Worm (Caenorhabditis elegans): ENCODE results near the gene fbxb-50.
"Not testable (repeated sequence)": the region's sequence is repeated elsewhere in the genome, so short reads cannot be mapped to it uniquely, and the experiment has no call there.

The fbxb-50 gene

ce11 chrII:1540628-1541027, 15.6 kb upstream of the fbxb-50 start, which contains the start of gene poml-4:
poml-4 (plus strand) TSS chrII:1540928.
- not testable (repeated sequence) for TF ChIP-seq fos-1, egl-27, nhr-12 (tag; optimal IDR thresholded peaks at IDR 0.05)

ce11 chrII:1543182-1543581, 13.1 kb upstream of the fbxb-50 start, which contains the start of gene K05F6.4:
K05F6.4 (plus strand) TSS chrII:1543482.
- not testable (repeated sequence) for TF ChIP-seq pha-4, eor-1, nhr-67 (tag; optimal IDR thresholded peaks at IDR 0.05)

DNA sequence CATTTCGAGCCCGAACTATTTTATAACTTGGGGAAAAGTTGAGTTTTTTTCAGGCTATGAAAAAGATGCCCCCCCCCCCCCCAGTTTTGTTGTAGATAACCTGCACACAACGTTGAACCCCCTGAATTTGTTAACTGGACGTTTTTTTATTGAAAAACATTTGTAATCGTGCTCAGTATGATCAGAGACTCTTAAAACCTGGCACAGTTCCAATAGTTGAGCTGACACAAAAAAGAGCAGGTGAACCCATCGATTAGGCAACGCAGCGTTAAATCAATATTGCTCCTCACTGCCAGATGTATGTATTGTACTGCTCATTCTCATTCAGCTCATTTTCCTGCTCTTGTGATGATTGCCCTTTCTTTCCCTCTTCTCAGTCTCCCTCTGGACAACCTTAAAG, 10.6 kb upstream of the fbxb-50 start, which contains the start of gene K05F6.12:
Gene K05F6.12 (plus strand): TSS at position 301 of the 400 bp plus-strand sequence.
- TF ChIP-seq hmg-11 (tag; optimal IDR thresholded peaks at IDR 0.05) (no peak), ama-1 (optimal IDR thresholded peaks at IDR 0.05) (no peak), nhr-237 (tag; optimal IDR thresholded peaks at IDR 0.05) (no peak), elt-2 (tag; optimal IDR thresholded peaks at IDR 0.05) (no peak), lsy-12 (tag; optimal IDR thresholded peaks at IDR 0.05) (no peak), nhr-76 (tag; optimal IDR thresholded peaks at IDR 0.05) (no peak), egl-27 (tag; optimal IDR thresholded peaks at IDR 0.05) (no peak), unc-62 (GFP tag; optimal IDR thresholded peaks at IDR 0.05) (no peak), fkh-10 (GFP tag; optimal IDR thresholded peaks at IDR 0.05) (no peak), tbx-2 (tag; optimal IDR thresholded peaks at IDR 0.05) (no peak)

DNA sequence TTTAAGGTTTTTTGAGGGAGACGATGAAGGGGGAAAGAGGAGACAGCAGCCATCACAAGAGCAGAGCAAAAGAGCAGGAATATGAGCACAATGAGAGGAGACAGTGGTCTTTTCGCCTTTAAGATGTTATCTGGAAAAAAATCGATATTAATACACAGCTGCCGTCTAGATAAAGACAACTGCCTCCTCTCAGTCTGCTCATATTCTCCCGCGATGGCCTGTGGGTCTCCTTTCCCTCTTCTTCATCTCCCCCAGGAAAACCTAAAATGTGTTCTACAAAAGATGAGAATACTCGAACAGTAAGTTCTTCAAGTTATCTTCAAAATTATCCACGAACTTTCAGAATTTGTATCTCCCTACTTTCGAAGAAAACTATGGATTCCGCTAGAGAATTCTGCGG, 5.7 kb upstream of the fbxb-50 start, which contains the start of the genes fbxb-52 and fbxb-51:
Gene fbxb-52 (minus strand): TSS at position 101 of the 400 bp plus-strand sequence.
Gene fbxb-51 (plus strand): TSS at position 212 of the 400 bp plus-strand sequence.
- TF ChIP-seq zag-1 (tag; optimal IDR thresholded peaks at IDR 0.05) (no peak), nhr-23 (tag; optimal IDR thresholded peaks at IDR 0.05) (no peak), unc-39 (tag; optimal IDR thresholded peaks at IDR 0.05) (no peak), nhr-67 (tag; optimal IDR thresholded peaks at IDR 0.05) (no peak), lsy-12 (tag; optimal IDR thresholded peaks at IDR 0.05) (no peak), jun-1 (tag; optimal IDR thresholded peaks at IDR 0.05) (no peak), pha-4 (tag; optimal IDR thresholded peaks at IDR 0.05) (no peak), nhr-43 (tag; optimal IDR thresholded peaks at IDR 0.05; ENCODE audit: poor library complexity, severe bottlenecking) (no peak), ztf-4 (tag; optimal IDR thresholded peaks at IDR 0.05) (no peak), nhr-237 (tag; optimal IDR thresholded peaks at IDR 0.05) (no peak)

DNA sequence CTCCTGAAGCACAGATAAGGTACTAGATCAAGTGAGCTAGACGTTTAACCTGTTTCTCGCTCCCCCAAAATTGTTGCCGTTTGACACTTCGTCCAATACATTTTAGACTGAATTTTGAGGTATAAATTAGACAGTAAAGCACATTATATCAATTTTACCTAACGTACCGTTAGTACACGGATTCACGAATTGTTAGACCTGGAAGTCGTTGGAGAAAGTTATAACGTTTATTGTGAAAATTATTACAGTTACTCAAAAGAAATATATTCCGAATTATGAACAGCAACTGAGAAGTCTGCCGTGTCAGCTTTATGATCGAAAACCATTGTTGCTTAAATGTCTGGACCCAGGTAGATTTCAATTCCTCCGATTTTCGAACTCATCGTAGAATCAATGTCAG, 4.6 kb downstream of the fbxb-50 start:
- TF ChIP-seq elt-1 (tag; optimal IDR thresholded peaks at IDR 0.05) (no peak), nhr-23 (tag; optimal IDR thresholded peaks at IDR 0.05) (no peak), R02D3.7 (tag; optimal IDR thresholded peaks at IDR 0.05) (no peak)

DNA sequence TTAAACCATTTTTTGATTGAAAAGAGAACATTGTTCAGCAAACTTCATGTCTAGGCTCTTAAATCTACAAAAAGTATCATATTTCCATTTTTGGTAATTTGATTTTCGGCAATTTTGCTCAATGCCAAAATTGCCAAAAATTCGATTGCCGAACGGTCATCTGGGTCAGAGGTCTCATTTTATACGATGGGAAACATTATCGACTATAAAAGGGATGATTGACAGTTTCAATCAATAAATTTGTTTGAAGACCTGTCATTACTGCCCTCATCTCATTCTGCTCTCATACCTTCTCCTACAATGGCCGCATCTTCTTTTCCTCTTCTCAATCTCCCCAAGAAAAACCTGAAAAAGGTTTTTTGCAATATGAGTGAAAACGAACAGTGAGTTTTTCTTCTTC, 5.6 kb downstream of the fbxb-50 start, which contains the start of gene K05F6.14:
Gene K05F6.14 (plus strand): TSS at position 301 of the 400 bp plus-strand sequence.
- no peak for TF ChIP-seq ZK546.5 (tag; optimal IDR thresholded peaks at IDR 0.05)
- no peak for TF ChIP-seq zag-1 (tag; optimal IDR thresholded peaks at IDR 0.05)
- no peak for TF ChIP-seq ztf-11 (tag; optimal IDR thresholded peaks at IDR 0.05)
- no peak for TF ChIP-seq nhr-11 (tag; optimal IDR thresholded peaks at IDR 0.05)
- no peak for TF ChIP-seq lsy-12 (tag; optimal IDR thresholded peaks at IDR 0.05)
- TF ChIP-seq lin-15B (tag; optimal IDR thresholded peaks at IDR 0.05), result no peak
- no peak for TF ChIP-seq elt-3 (tag; optimal IDR thresholded peaks at IDR 0.05)
- TF ChIP-seq nhr-25 (tag; optimal IDR thresholded peaks at IDR 0.05), result no peak
- TF ChIP-seq nhr-77 (tag; optimal IDR thresholded peaks at IDR 0.05), result no peak
- no peak for TF ChIP-seq fos-1 (tag; optimal IDR thresholded peaks at IDR 0.05)
- TF ChIP-seq lin-39 (tag; optimal IDR thresholded peaks at IDR 0.05), result no peak
- no peak for TF ChIP-seq nhr-28 (tag; optimal IDR thresholded peaks at IDR 0.05)
